Worm (Caenorhabditis elegans): ENCODE results near the gene srd-64.

The srd-64 gene

ce11 chrIII:1695006-1695405 lies at the start of gene srd-64:
Gene srd-64, minus strand, starts transcription at chrIII:1695106.
- no peak for TF ChIP-seq W03F9.2 (tag; optimal IDR thresholded peaks at IDR 0.05)
- TF ChIP-seq him-1 (tag; optimal IDR thresholded peaks at IDR 0.05), result no peak
- TF ChIP-seq dao-5 (tag; optimal IDR thresholded peaks at IDR 0.05), result no peak

- TF ChIP-seq him-1 (tag; optimal IDR thresholded peaks at IDR 0.05) (no peak), dao-5 (tag; optimal IDR thresholded peaks at IDR 0.05) (no peak), W03F9.2 (tag; optimal IDR thresholded peaks at IDR 0.05) (no peak)
These were observed 49.6 kb upstream of the srd-64 start for ce11 chrIII:1744486-1744885.

- TF ChIP-seq W03F9.2 (tag; optimal IDR thresholded peaks at IDR 0.05) (no peak), him-1 (tag; optimal IDR thresholded peaks at IDR 0.05) (no peak), dao-5 (tag; optimal IDR thresholded peaks at IDR 0.05) (no peak)
These were observed 48.6 kb upstream of the srd-64 start for ce11 chrIII:1743488-1744020.

ce11 chrIII:1743081-1743480 lies 48.2 kb upstream of the srd-64 start:
- TF ChIP-seq dao-5 (tag; optimal IDR thresholded peaks at IDR 0.05), result no peak
- TF ChIP-seq him-1 (tag; optimal IDR thresholded peaks at IDR 0.05), result no peak
- TF ChIP-seq W03F9.2 (tag; optimal IDR thresholded peaks at IDR 0.05), result no peak

- TF ChIP-seq dao-5 (tag; optimal IDR thresholded peaks at IDR 0.05), result no peak
- TF ChIP-seq him-1 (tag; optimal IDR thresholded peaks at IDR 0.05), result no peak
- TF ChIP-seq W03F9.2 (tag; optimal IDR thresholded peaks at IDR 0.05), result no peak
These were observed 38.5 kb upstream of the srd-64 start for ce11 chrIII:1733412-1733811.

- TF ChIP-seq him-1 (tag; optimal IDR thresholded peaks at IDR 0.05), result no peak
- no peak for TF ChIP-seq W03F9.2 (tag; optimal IDR thresholded peaks at IDR 0.05)
- no peak for TF ChIP-seq dao-5 (tag; optimal IDR thresholded peaks at IDR 0.05)
These were observed 38.1 kb upstream of the srd-64 start, which contains the start of gene ser-4 for ce11 chrIII:1733001-1733400. Gene ser-4, minus strand, starts transcription at chrIII:1733101.

- TF ChIP-seq dao-5 (tag; optimal IDR thresholded peaks at IDR 0.05) (no peak), him-1 (tag; optimal IDR thresholded peaks at IDR 0.05) (no peak), W03F9.2 (tag; optimal IDR thresholded peaks at IDR 0.05) (no peak)
These were observed 36.9 kb upstream of the srd-64 start for ce11 chrIII:1731850-1732249.

- TF ChIP-seq dao-5 (tag; optimal IDR thresholded peaks at IDR 0.05) (no peak), W03F9.2 (tag; optimal IDR thresholded peaks at IDR 0.05) (no peak), him-1 (tag; optimal IDR thresholded peaks at IDR 0.05) (no peak)
These were observed 23.9 kb upstream of the srd-64 start for ce11 chrIII:1718800-1719199.

- TF ChIP-seq dao-5 (tag; optimal IDR thresholded peaks at IDR 0.05) (no peak), W03F9.2 (tag; optimal IDR thresholded peaks at IDR 0.05) (no peak), him-1 (tag; optimal IDR thresholded peaks at IDR 0.05) (no peak)
These were observed 22.9 kb upstream of the srd-64 start for ce11 chrIII:1717772-1718171.

ce11 chrIII:1713991-1714611 lies 19.2 kb upstream of the srd-64 start:
- TF ChIP-seq him-1 (tag; optimal IDR thresholded peaks at IDR 0.05), result no peak
- TF ChIP-seq dao-5 (tag; optimal IDR thresholded peaks at IDR 0.05), result no peak
- TF ChIP-seq W03F9.2 (tag; optimal IDR thresholded peaks at IDR 0.05), result no peak

ce11 chrIII:1705799-1706198 lies 10.9 kb upstream of the srd-64 start, which contains the start of the genes fbxa-13 and Y22D7AR.2:
Gene fbxa-13, minus strand, starts transcription at chrIII:1705899.
Gene Y22D7AR.2, plus strand, starts transcription at chrIII:1705946.
- TF ChIP-seq him-1 (tag; optimal IDR thresholded peaks at IDR 0.05) (no peak), dao-5 (tag; optimal IDR thresholded peaks at IDR 0.05) (no peak), W03F9.2 (tag; optimal IDR thresholded peaks at IDR 0.05) (no peak)

ce11 chrIII:1705331-1705730 lies 10.4 kb upstream of the srd-64 start:
- TF ChIP-seq him-1 (tag; optimal IDR thresholded peaks at IDR 0.05) (no peak), W03F9.2 (tag; optimal IDR thresholded peaks at IDR 0.05) (no peak), dao-5 (tag; optimal IDR thresholded peaks at IDR 0.05) (no peak)

- no peak for TF ChIP-seq dao-5 (tag; optimal IDR thresholded peaks at IDR 0.05)
- TF ChIP-seq W03F9.2 (tag; optimal IDR thresholded peaks at IDR 0.05), result no peak
- no peak for TF ChIP-seq him-1 (tag; optimal IDR thresholded peaks at IDR 0.05)
These were observed 9.1 kb upstream of the srd-64 start for ce11 chrIII:1704020-1704419.

- TF ChIP-seq dao-5 (tag; optimal IDR thresholded peaks at IDR 0.05) (no peak), W03F9.2 (tag; optimal IDR thresholded peaks at IDR 0.05) (no peak), him-1 (tag; optimal IDR thresholded peaks at IDR 0.05) (no peak)
These were observed 7.4 kb upstream of the srd-64 start, which contains the start of gene spex-3 for ce11 chrIII:1702337-1702736. Gene spex-3, minus strand, starts transcription at chrIII:1702437.

- TF ChIP-seq him-1 (tag; optimal IDR thresholded peaks at IDR 0.05), result no peak
- TF ChIP-seq dao-5 (tag; optimal IDR thresholded peaks at IDR 0.05), result no peak
- no peak for TF ChIP-seq W03F9.2 (tag; optimal IDR thresholded peaks at IDR 0.05)
These were observed 3.9 kb upstream of the srd-64 start, which contains the start of gene fbxa-74 for ce11 chrIII:1698842-1699241. Gene fbxa-74, minus strand, starts transcription at chrIII:1698986.

All from whole organism, L4/young adult.